Fruit fly (Drosophila melanogaster): ENCODE measurements around the gene CG13700.

CG13700 gene

dm6 chr3L:18251788-18252187, 49.3 kb downstream of the CG13700 start, which contains the start of gene CheA75a:
CheA75a (plus strand) TSS chr3L:18252088.
- no peak for TF ChIP-seq cnc (optimal IDR thresholded peaks at IDR 0.05)
- no peak for TF ChIP-seq Clk (GFP tag; optimal IDR thresholded peaks at IDR 0.05)
- no peak for TF ChIP-seq tj (GFP tag; optimal IDR thresholded peaks at IDR 0.05)
- no peak for TF ChIP-seq pad (GFP tag; optimal IDR thresholded peaks at IDR 0.05)
- TF ChIP-seq ovo (GFP tag; optimal IDR thresholded peaks at IDR 0.05), result no peak
- no peak for TF ChIP-seq CG1620 (GFP tag; optimal IDR thresholded peaks at IDR 0.05)
- TF ChIP-seq bab1 (GFP tag; optimal IDR thresholded peaks at IDR 0.05), result no peak
- TF ChIP-seq cic (GFP tag; optimal IDR thresholded peaks at IDR 0.05), result no peak
- TF ChIP-seq CG5204 (GFP tag; optimal IDR thresholded peaks at IDR 0.05), result no peak
- no peak for TF ChIP-seq Crg-1 (GFP tag; optimal IDR thresholded peaks at IDR 0.05)

- TF ChIP-seq CG14711 (tag; optimal IDR thresholded peaks at IDR 0.05), result no peak
- TF ChIP-seq CG11617 (GFP tag; optimal IDR thresholded peaks at IDR 0.05), result no peak
These were observed 50.4 kb downstream of the CG13700 start for dm6 chr3L:18250652-18251051.

- no peak for TF ChIP-seq cic (GFP tag; optimal IDR thresholded peaks at IDR 0.05)
- no peak for TF ChIP-seq tj (GFP tag; optimal IDR thresholded peaks at IDR 0.05)
- TF ChIP-seq bab1 (GFP tag; optimal IDR thresholded peaks at IDR 0.05), result no peak
These were observed 52.2 kb downstream of the CG13700 start for dm6 chr3L:18248815-18249214.

Data from whole organism, adult.